Fruit fly (Drosophila melanogaster): ENCODE data around the gene CG13282.

- TF ChIP-seq CG7101 (tag; optimal IDR thresholded peaks at IDR 0.05) (no peak), tj (GFP tag; optimal IDR thresholded peaks at IDR 0.05) (no peak), Mnt (GFP tag; optimal IDR thresholded peaks at IDR 0.05) (no peak), cnc (optimal IDR thresholded peaks at IDR 0.05) (no peak)
These were observed 9.0 kb upstream of the CG13282 start for dm6 chr2L:16843336-16843735.

Measured in whole organism, adult.